Worm (Caenorhabditis elegans) whole organism, midembryonic: ENCODE measurements around the gene tag-335.

Experiments used
- cog-1 ChIP-seq: sonication (generic microtip); optimal IDR thresholded peaks from 2 replicates; lab custom pipeline; 2016; ENCODE audit warnings: missing genetic modification characterization, missing compliant biosample characterization
- flt-1 ChIP-seq: fragments of 200-800 bp; sonication (Bioruptor generic); IDR thresholded peaks from 2 replicates; pipeline ENCODE4 v1.3.6; 2022; ENCODE audit warnings: missing genetic modification characterization, missing compliant biosample characterization
- klf-2 ChIP-seq: fragments of 200-800 bp; sonication (Bioruptor generic); conservative IDR thresholded peaks from 2 replicates; pipeline ENCODE4 v1.3.6; 2022; ENCODE audit warnings: missing genetic modification reagents, missing genetic modification characterization, missing compliant biosample characterization
- med-1 ChIP-seq: sonication (generic microtip); optimal IDR thresholded peaks from 2 replicates; lab custom pipeline; 2017; ENCODE audit warnings: missing genetic modification characterization, mild to moderate bottlenecking, missing compliant biosample characterization, antibody characterized with exemption, missing genetic modification reagents; ENCODE audit not compliant: insufficient read depth
- ztf-23 ChIP-seq: fragments of 200-800 bp; sonication (Bioruptor generic); IDR thresholded peaks from 2 replicates; pipeline ENCODE4 v1.3.6; 2022; ENCODE audit warnings: missing genetic modification reagents, missing genetic modification characterization, missing compliant biosample characterization

DNA sequence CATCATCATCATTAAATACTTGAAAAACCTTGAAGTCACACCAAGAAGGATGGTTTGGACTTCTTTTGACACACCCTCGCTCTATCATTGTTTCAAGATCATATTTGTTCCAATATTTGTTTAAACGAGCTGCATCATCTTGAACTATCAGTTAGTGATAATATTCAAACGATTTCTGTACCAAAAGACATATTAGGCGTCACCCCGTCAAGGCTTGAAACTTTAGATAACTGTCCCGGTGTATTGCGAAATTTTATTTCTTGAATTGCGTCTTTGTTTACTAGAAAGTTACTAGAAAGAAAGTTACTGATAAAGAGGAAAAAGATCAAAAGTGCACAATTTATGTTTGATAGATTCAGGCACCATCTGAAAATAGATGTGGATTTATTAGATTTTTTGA is 27.6 kb upstream of the tag-335 start:
- TF ChIP-seq flt-1 (no peak), ztf-23 (GFP tag; lab: Robert Waterston, UW) (no peak), med-1 (GFP tag; lab: Kevin White, UChicago) (no peak), cog-1 (tag; lab: Kevin White, UChicago) (no peak), klf-2 (no peak)
